Fruit fly (Drosophila melanogaster) S2 (cell line): Measurements from ENCODE around the gene Agpat3.

ENCODE experiments used
- CG8478 ChIP-seq: fragments of >200 bp; optimal IDR thresholded peaks from 2 replicates; lab custom pipeline; 2018
- CTCF ChIP-seq, 2 experiments: fragments of >200 bp; optimal IDR thresholded peaks; 2 replicates each; lab custom pipeline; 2018

- TF ChIP-seq CG8478 (lab: Kevin White, UChicago) = no peak
- TF ChIP-seq CTCF (optimal IDR thresholded peaks at IDR 0.05; lab: Kevin White, UChicago) = peak in 1 of 2 experiments; percentile 33
Measured at dm6 chr3L:16381184-16381797, 4.5 kb downstream of the Agpat3 start, which contains the start of gene Agpat4.
